Worm (Caenorhabditis elegans): ENCODE results near the gene C48B4.13.
A peak's percentile ranks its signal among the peaks of the same experiment; 100 is the strongest.

C48B4.13 gene

ce11 chrIII:9558463-9558862 lies 10.1 kb upstream of the C48B4.13 start, which contains the start of gene C48B4.6:
C48B4.6 (minus strand) TSS chrIII:9558563.
- TF ChIP-seq him-1 (tag; optimal IDR thresholded peaks at IDR 0.05) (no peak), dao-5 (tag; optimal IDR thresholded peaks at IDR 0.05) (no peak), W03F9.2 (tag; optimal IDR thresholded peaks at IDR 0.05) (no peak)

DNA sequence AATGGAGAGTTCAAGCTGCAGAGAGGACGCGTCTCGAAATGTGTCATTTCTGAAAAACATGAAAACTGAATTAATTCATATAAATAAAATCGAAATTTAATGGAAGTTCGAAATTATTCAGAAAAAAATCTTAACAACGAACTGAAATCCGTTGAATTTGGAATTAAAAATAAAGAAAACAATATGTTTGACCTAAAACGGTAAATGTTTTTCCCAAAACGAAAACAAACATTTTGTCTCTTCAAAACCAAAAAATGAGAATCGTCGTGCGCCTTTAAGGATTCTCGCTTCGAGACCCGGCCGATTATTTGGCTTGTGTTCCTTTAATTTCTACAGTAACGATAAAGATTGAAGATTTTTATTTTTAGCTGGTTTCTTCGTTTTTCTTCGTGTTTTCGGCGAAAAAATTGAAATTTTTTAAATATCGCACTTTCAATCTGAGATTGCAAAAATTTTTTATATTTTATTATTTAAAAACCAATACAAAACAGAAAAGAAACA lies 9.1 kb upstream of the C48B4.13 start, which contains the start of gene C48B4.7:
Gene C48B4.7, minus strand, starts transcription at position 51 of the 501 bp plus-strand sequence.
- no peak for TF ChIP-seq dao-5 (tag; optimal IDR thresholded peaks at IDR 0.05)
- TF ChIP-seq W03F9.2 (tag; optimal IDR thresholded peaks at IDR 0.05), result peak; percentile 15
- TF ChIP-seq him-1 (tag; optimal IDR thresholded peaks at IDR 0.05), result no peak

- TF ChIP-seq W03F9.2 (tag; optimal IDR thresholded peaks at IDR 0.05) (no peak), him-1 (tag; optimal IDR thresholded peaks at IDR 0.05) (no peak), dao-5 (tag; optimal IDR thresholded peaks at IDR 0.05) (no peak)
Observed at ce11 chrIII:9561158-9561557, 7.4 kb upstream of the C48B4.13 start, which contains the start of gene C48B4.8. C48B4.8 (minus strand) TSS chrIII:9561258.

DNA sequence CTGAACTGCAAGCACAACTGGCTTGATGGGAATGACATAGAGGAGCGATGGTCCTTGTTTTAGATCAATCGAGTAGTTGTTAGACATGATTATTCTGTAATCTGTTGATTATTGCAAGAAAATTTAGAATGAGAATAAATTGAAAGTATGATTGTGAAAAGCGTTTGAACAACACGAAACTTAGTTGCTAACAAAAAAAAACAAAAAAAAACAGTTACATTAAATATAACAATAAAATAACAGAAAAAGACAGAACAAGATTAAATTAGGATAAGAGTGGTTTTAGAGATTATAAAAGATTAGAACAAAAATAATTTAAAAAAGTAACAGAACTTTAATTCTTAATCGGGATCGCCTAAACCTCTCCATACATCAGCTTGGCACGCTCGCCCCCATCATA lies 5.3 kb upstream of the C48B4.13 start, which contains the start of gene C48B4.9:
Gene C48B4.9, minus strand, starts transcription at position 101 of the 400 bp plus-strand sequence.
- TF ChIP-seq dao-5 (tag; optimal IDR thresholded peaks at IDR 0.05) (no peak), him-1 (tag; optimal IDR thresholded peaks at IDR 0.05) (no peak), W03F9.2 (tag; optimal IDR thresholded peaks at IDR 0.05) (no peak)

ce11 chrIII:9564410-9564809 lies 4.1 kb upstream of the C48B4.13 start, which contains the start of gene C48B4.10:
C48B4.10 (minus strand) TSS chrIII:9564510.
- TF ChIP-seq W03F9.2 (tag; optimal IDR thresholded peaks at IDR 0.05), result no peak
- TF ChIP-seq him-1 (tag; optimal IDR thresholded peaks at IDR 0.05), result no peak
- no peak for TF ChIP-seq dao-5 (tag; optimal IDR thresholded peaks at IDR 0.05)

DNA sequence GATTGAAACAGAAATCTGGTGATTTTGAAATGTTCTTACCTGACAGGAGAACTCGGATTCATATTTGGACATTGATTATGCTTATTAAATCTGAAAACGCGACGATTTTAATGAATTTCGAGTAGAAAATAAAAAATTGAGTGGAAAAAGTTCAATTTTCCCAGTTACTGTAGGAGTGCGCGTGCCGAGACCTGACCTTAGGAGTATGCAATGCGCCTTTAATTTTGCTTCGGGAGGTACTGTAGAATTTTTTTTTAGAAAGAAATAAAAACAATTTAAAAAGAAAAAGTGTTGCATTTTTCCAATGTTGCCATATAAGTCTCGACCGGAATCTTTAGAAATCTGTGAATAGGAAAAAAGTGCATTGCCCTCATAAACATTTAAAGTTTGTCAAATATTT lies 2.6 kb upstream of the C48B4.13 start, which contains the start of gene C48B4.11:
Gene C48B4.11, minus strand, starts transcription at position 143 of the 400 bp plus-strand sequence.
- no peak for TF ChIP-seq him-1 (tag; optimal IDR thresholded peaks at IDR 0.05)
- no peak for TF ChIP-seq W03F9.2 (tag; optimal IDR thresholded peaks at IDR 0.05)
- no peak for TF ChIP-seq dao-5 (tag; optimal IDR thresholded peaks at IDR 0.05)

DNA sequence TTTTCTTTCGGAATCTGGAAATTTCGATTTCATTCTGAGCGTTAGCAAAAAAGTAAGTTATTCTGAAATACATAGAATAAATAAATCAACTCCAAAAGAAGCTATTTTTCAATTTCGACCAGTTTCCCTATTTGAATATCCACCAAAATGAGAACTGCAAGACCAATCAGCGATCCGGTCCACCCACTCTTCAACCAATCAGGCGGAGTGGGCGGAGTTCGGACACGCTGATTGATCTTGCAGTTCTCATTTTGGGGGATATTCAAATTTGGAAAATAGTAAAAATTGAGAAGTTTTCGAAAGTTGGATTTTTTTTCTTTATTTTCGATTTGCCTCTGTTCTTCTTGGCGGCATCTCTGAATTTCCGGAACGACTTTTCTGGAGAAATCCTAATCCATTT lies 2.3 kb downstream of the C48B4.13 start:
- TF ChIP-seq him-1 (tag; optimal IDR thresholded peaks at IDR 0.05) (no peak), W03F9.2 (tag; optimal IDR thresholded peaks at IDR 0.05) (no peak), dao-5 (tag; optimal IDR thresholded peaks at IDR 0.05) (no peak)

ce11 chrIII:9580039-9580891 lies 11.7 kb downstream of the C48B4.13 start, which contains the start of gene ced-7:
ced-7 (minus strand) TSS chrIII:9580089.
- TF ChIP-seq dao-5 (tag; optimal IDR thresholded peaks at IDR 0.05) (no peak), him-1 (tag; optimal IDR thresholded peaks at IDR 0.05) (no peak), W03F9.2 (tag; optimal IDR thresholded peaks at IDR 0.05) (no peak)

ce11 chrIII:9582240-9582639 lies 13.7 kb downstream of the C48B4.13 start, which contains the start of gene C48B4.3:
C48B4.3 (minus strand) TSS chrIII:9582388.
- TF ChIP-seq him-1 (tag; optimal IDR thresholded peaks at IDR 0.05) (no peak), dao-5 (tag; optimal IDR thresholded peaks at IDR 0.05) (no peak), W03F9.2 (tag; optimal IDR thresholded peaks at IDR 0.05) (no peak)

- TF ChIP-seq him-1 (tag; optimal IDR thresholded peaks at IDR 0.05) (no peak), dao-5 (tag; optimal IDR thresholded peaks at IDR 0.05) (no peak), W03F9.2 (tag; optimal IDR thresholded peaks at IDR 0.05) (no peak)
Observed at ce11 chrIII:9583224-9583623, 14.7 kb downstream of the C48B4.13 start.

DNA sequence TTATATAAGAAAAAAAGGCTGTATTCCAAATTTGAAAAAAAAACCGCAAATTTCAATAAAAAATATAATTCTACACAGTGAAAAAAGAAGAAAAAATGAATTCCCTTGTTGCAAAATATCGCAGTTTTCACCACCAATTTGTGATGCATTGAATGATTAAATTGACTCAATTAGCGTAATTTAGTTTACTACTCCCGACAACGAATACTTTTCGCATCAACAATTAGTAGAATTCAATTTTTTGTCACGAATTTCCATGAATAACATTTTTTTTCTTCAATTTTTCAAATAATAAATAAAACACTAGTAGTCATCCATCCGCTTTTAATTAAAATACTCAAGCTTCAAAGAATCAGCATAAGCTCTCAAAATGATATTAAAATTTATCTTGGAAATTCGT lies 16.8 kb downstream of the C48B4.13 start:
- TF ChIP-seq dao-5 (tag; optimal IDR thresholded peaks at IDR 0.05) (no peak), W03F9.2 (tag; optimal IDR thresholded peaks at IDR 0.05) (no peak), him-1 (tag; optimal IDR thresholded peaks at IDR 0.05) (no peak)

DNA sequence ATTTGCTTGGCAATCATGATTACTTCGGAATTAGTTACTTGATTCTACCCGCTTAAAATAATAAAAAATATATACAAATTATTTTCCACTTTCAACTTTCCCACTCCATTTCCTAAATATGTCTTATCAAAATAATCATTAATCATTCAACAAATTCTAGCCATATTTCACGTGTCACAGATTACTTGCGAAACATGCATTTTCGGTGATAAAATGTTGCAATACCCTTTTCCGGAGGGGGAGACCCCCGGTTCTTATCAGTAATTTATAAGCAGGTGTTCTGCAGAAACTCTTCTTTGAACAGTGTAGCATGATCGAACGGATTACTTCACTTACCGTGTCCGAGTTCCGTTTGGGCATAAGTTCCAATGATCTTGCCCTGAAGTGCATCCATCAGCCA lies 21.7 kb downstream of the C48B4.13 start:
- TF ChIP-seq him-1 (tag; optimal IDR thresholded peaks at IDR 0.05) (no peak), W03F9.2 (tag; optimal IDR thresholded peaks at IDR 0.05) (no peak), dao-5 (tag; optimal IDR thresholded peaks at IDR 0.05) (no peak)

DNA sequence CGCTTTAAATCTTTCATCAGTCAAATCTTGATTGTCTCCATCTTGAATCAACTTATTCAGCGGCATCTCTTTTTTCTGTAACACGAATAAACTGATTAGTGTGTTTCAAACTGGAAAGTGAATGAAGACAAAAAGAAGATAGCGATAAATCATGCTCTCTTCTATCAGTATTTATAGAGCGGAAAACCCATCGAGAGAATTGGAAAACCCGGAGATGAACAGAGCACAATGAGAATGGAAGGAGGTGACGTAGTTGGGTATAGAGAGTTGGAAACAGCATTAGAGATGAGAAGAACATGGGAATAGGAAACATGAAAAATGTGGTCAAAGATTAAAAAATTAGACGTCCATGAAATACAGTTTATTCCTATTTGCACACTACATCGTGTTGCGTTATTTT lies 23.6 kb downstream of the C48B4.13 start, which contains the start of gene acox-1.5:
Gene acox-1.5, minus strand, starts transcription at position 75 of the 400 bp plus-strand sequence.
- TF ChIP-seq W03F9.2 (tag; optimal IDR thresholded peaks at IDR 0.05) (no peak), dao-5 (tag; optimal IDR thresholded peaks at IDR 0.05) (no peak), him-1 (tag; optimal IDR thresholded peaks at IDR 0.05) (no peak)

- TF ChIP-seq him-1 (tag; optimal IDR thresholded peaks at IDR 0.05) (no peak), dao-5 (tag; optimal IDR thresholded peaks at IDR 0.05) (no peak), W03F9.2 (tag; optimal IDR thresholded peaks at IDR 0.05) (no peak)
Observed at ce11 chrIII:9595563-9595962, 27.0 kb downstream of the C48B4.13 start, which contains the start of gene rom-2. rom-2 (minus strand) TSS chrIII:9595663.
